Worm (Caenorhabditis elegans) whole organism, L4 larva: ENCODE measurements around the gene scrm-8.
"Not testable (repeated sequence)": the region's sequence is repeated elsewhere in the genome, so short reads cannot be mapped to it uniquely, and the experiment has no call there.

Experiments
- ceh-62 ChIP-seq: sonication (generic microtip); optimal IDR thresholded peaks from 2 replicates; lab custom pipeline; 2017; ENCODE audit warnings: missing biosample characterization, missing genetic modification characterization
- daf-19 ChIP-seq: fragments of 200-800 bp; sonication (Bioruptor generic); conservative IDR thresholded peaks from 2 replicates; pipeline ENCODE4 v1.3.6; 2022; ENCODE audit warnings: missing genetic modification characterization, missing compliant biosample characterization
- nhr-41 ChIP-seq: fragments of 200-800 bp; sonication (Bioruptor generic); IDR thresholded peaks from 2 replicates; pipeline ENCODE4 v1.3.6; 2022; ENCODE audit warnings: missing genetic modification reagents, missing genetic modification characterization, missing compliant biosample characterization
- vab-7 ChIP-seq: fragments of 200-800 bp; sonication (Bioruptor generic); IDR thresholded peaks from 2 replicates; pipeline ENCODE4 v1.3.6; 2022; ENCODE audit warnings: missing genetic modification reagents, missing genetic modification characterization, missing compliant biosample characterization

DNA sequence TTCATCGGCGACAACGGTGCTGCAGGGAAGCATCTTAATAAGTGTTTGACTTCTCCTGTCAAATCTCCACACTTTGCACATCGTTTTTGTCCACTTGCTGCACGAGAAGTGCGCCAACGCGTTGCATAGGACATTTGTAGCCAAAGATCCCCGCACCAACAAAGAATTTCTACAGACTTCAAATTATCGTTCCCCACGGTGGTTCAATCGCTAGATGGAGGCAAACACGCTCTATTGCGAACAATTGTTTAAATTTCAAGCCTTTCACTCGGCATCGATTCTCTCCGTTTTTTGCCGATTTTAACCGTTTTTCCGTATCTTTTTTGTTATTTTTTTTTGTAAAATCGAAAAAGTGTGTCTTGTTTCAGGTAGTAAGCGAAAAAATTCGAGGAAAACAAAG is 15.5 kb downstream of the scrm-8 start:
- TF ChIP-seq nhr-41 (GFP tag; lab: Robert Waterston, UW); ceh-62 (tag; lab: Kevin White, UChicago); daf-19 (GFP tag; lab: Robert Waterston, UW); vab-7 (GFP tag; lab: Robert Waterston, UW): not testable (repeated sequence)
